Worm (Caenorhabditis elegans): ENCODE results near the gene C49C8.2.

ce11 chrIV:8627328-8627727 is 23.6 kb upstream of the C49C8.2 start, which contains the start of gene F42A9.11:
- no peak for TF ChIP-seq nhr-11 (tag; optimal IDR thresholded peaks at IDR 0.05)
- no peak for TF ChIP-seq nhr-76 (tag; optimal IDR thresholded peaks at IDR 0.05)
- no peak for TF ChIP-seq fkh-2 (tag; optimal IDR thresholded peaks at IDR 0.05)
- TF ChIP-seq nhr-237 (tag; optimal IDR thresholded peaks at IDR 0.05), result no peak

Measured in whole organism, L3 larva.